Worm (Caenorhabditis elegans) whole organism, young adult: ENCODE measurements around the gene let-711.

ENCODE experiments used
- B0261.1 ChIP-seq: sonication (generic microtip); optimal IDR thresholded peaks from 2 replicates; lab custom pipeline; 2016; ENCODE audit warnings: mild to moderate bottlenecking, missing genetic modification characterization, moderate library complexity, missing compliant biosample characterization
- B0336.3 ChIP-seq: fragments of 200-800 bp; sonication (Bioruptor generic); IDR thresholded peaks from 2 replicates; pipeline ENCODE4 v1.3.6; 2022; ENCODE audit warnings: missing genetic modification characterization, missing compliant biosample characterization
- F39B2.1 ChIP-seq: fragments of 200-800 bp; sonication (Bioruptor generic); IDR thresholded peaks from 2 replicates; pipeline ENCODE4 v1.3.6; 2022; ENCODE audit warnings: missing genetic modification reagents, missing genetic modification characterization, missing compliant biosample characterization
- F49E8.2 ChIP-seq: sonication (generic microtip); optimal IDR thresholded peaks from 3 replicates; lab custom pipeline; 2017; ENCODE audit warnings: missing genetic modification characterization, mild to moderate bottlenecking, missing compliant biosample characterization, antibody characterized with exemption, moderate library complexity; ENCODE audit not compliant: insufficient read depth
- F52B5.7 ChIP-seq: sonication (generic microtip); optimal IDR thresholded peaks from 2 replicates; lab custom pipeline; 2016; ENCODE audit warnings: mild to moderate bottlenecking, missing genetic modification characterization, missing compliant biosample characterization
- F55B11.4 ChIP-seq: sonication (generic microtip); optimal IDR thresholded peaks from 2 replicates; lab custom pipeline; 2016; ENCODE audit warnings: missing compliant biosample characterization, missing genetic modification characterization, borderline replicate concordance; ENCODE audit not compliant: insufficient read depth
- K12H6.12 ChIP-seq: fragments of 200-800 bp; sonication (Bioruptor generic); optimal IDR thresholded peaks from 2 replicates; lab custom pipeline; 2018; ENCODE audit warnings: mild to moderate bottlenecking, missing genetic modification characterization, missing compliant biosample characterization
- T26A5.8 ChIP-seq: sonication (generic microtip); optimal IDR thresholded peaks from 2 replicates; lab custom pipeline; 2016; ENCODE audit warnings: missing genetic modification characterization, missing compliant biosample characterization
- Y53G8AR.9 ChIP-seq: fragments of 200-800 bp; sonication (Bioruptor generic); conservative IDR thresholded peaks from 2 replicates; pipeline ENCODE4 v1.3.6; 2022; ENCODE audit warnings: missing genetic modification reagents, missing genetic modification characterization, missing compliant biosample characterization
- Y56A3A.18 ChIP-seq: fragments of 200-800 bp; sonication (Bioruptor generic); IDR thresholded peaks from 2 replicates; pipeline ENCODE4 v1.3.6; 2022; ENCODE audit warnings: missing genetic modification reagents, missing genetic modification characterization, missing compliant biosample characterization
- Y79H2A.3 ChIP-seq: fragments of 200-800 bp; sonication (Bioruptor generic); conservative IDR thresholded peaks from 2 replicates; pipeline ENCODE4 v1.3.6; 2022; ENCODE audit warnings: missing genetic modification reagents, missing genetic modification characterization, missing compliant biosample characterization
- Y95B8A.8 ChIP-seq: fragments of 200-800 bp; sonication (Bioruptor generic); IDR thresholded peaks from 2 replicates; pipeline ENCODE4 v1.3.6; 2022; ENCODE audit warnings: missing genetic modification reagents, missing genetic modification characterization, missing compliant biosample characterization
- ama-1 ChIP-seq, 3 experiments: fragments of 150-350 bp in 1 of 3; sonication (generic microtip) in 2 of 3; optimal IDR thresholded peaks; 2 replicates each; lab custom pipeline; 2014 to 2018; ENCODE audit warnings: missing biosample characterization in 2 of 3, missing genetic modification characterization in 2 of 3, missing genetic modification reagents in 2 of 3
- athp-1 ChIP-seq: sonication (generic microtip); optimal IDR thresholded peaks from 2 replicates; lab custom pipeline; 2017; ENCODE audit warnings: mild to moderate bottlenecking, missing genetic modification characterization, missing compliant biosample characterization
- attf-3 ChIP-seq: fragments of 200-800 bp; sonication (Bioruptor generic); conservative IDR thresholded peaks from 2 replicates; pipeline ENCODE4 v1.3.6; 2022; ENCODE audit warnings: missing genetic modification reagents, missing genetic modification characterization, missing compliant biosample characterization
- ccch-3 ChIP-seq: fragments of 200-800 bp; sonication (Bioruptor generic); optimal IDR thresholded peaks from 2 replicates; lab custom pipeline; 2018; ENCODE audit warnings: mild to moderate bottlenecking, missing genetic modification characterization, missing compliant biosample characterization
- cebp-1 ChIP-seq, 2 experiments: fragments of 200-800 bp in 1 of 2; sonication (Bioruptor generic) in 1 of 2; sonication (generic microtip) in 1 of 2; IDR thresholded peaks in 1 of 2; optimal IDR thresholded peaks in 1 of 2; 2 replicates each; pipeline versions ENCODE4 v1.3.6 to Lab custom; 2017 to 2022; ENCODE audit warnings: missing compliant biosample characterization in 2 of 2, missing genetic modification characterization in 2 of 2, mild to moderate bottlenecking in 1 of 2, missing genetic modification reagents in 1 of 2, moderate library complexity in 1 of 2
- ceh-100 ChIP-seq: fragments of 200-800 bp; sonication (Bioruptor generic); IDR thresholded peaks from 2 replicates; pipeline ENCODE4 v1.3.6; 2022; ENCODE audit warnings: missing genetic modification reagents, missing genetic modification characterization, missing compliant biosample characterization
- ceh-91 ChIP-seq: fragments of 200-800 bp; sonication (Bioruptor generic); IDR thresholded peaks from 2 replicates; pipeline ENCODE4 v1.3.6; 2022; ENCODE audit warnings: missing genetic modification reagents, missing genetic modification characterization, missing compliant biosample characterization
- dox-1 ChIP-seq: fragments of 200-800 bp; sonication (Bioruptor generic); IDR thresholded peaks from 2 replicates; pipeline ENCODE4 v1.3.6; 2022; ENCODE audit warnings: missing genetic modification reagents, missing genetic modification characterization, missing compliant biosample characterization
- efl-1 ChIP-seq: fragments of 150-350 bp; optimal IDR thresholded peaks from 2 replicates; lab custom pipeline; 2014; ENCODE audit warnings: missing biosample characterization, missing genetic modification reagents, missing genetic modification characterization
- him-1 ChIP-seq: sonication (generic microtip); optimal IDR thresholded peaks from 2 replicates; lab custom pipeline; 2016; ENCODE audit warnings: missing genotype, missing genetic modification reagents, missing genetic modification characterization, missing compliant biosample characterization
- hmg-20 ChIP-seq: fragments of 200-800 bp; sonication (Bioruptor generic); IDR thresholded peaks from 2 replicates; pipeline ENCODE4 v1.3.6; 2022; ENCODE audit warnings: missing genetic modification reagents, missing genetic modification characterization, missing compliant biosample characterization
- hsf-1 ChIP-seq: fragments of 200-800 bp; sonication (Bioruptor generic); IDR thresholded peaks from 2 replicates; pipeline ENCODE4 v1.3.6; 2022; ENCODE audit warnings: missing genetic modification reagents, missing genetic modification characterization, missing compliant biosample characterization
- lin-26 ChIP-seq: fragments of 200-800 bp; sonication (Bioruptor generic); IDR thresholded peaks from 2 replicates; pipeline ENCODE4 v1.3.6; 2022; ENCODE audit warnings: missing genetic modification reagents, missing genetic modification characterization, missing compliant biosample characterization
- lin-35 ChIP-seq, 3 experiments: fragments of 150-350 bp in 2 of 3; sonication (generic microtip) in 1 of 3; optimal IDR thresholded peaks; 2 replicates each; lab custom pipeline; 2014 to 2018; ENCODE audit warnings: missing biosample characterization in 3 of 3, missing genetic modification characterization in 3 of 3, missing genetic modification reagents in 3 of 3
- lin-40 ChIP-seq: sonication (generic microtip); optimal IDR thresholded peaks from 2 replicates; lab custom pipeline; 2016; ENCODE audit warnings: missing genetic modification characterization, mild to moderate bottlenecking, missing compliant biosample characterization, missing genotype, missing genetic modification reagents
- lin-54 ChIP-seq: fragments of 200-800 bp; sonication (Bioruptor generic); optimal IDR thresholded peaks from 2 replicates; lab custom pipeline; 2018; ENCODE audit warnings: mild to moderate bottlenecking, missing genetic modification characterization, missing compliant biosample characterization
- madf-10 ChIP-seq: sonication (generic microtip); optimal IDR thresholded peaks from 2 replicates; lab custom pipeline; 2016; ENCODE audit warnings: mild to moderate bottlenecking, missing genetic modification characterization, missing compliant biosample characterization
- madf-3 ChIP-seq: fragments of 200-800 bp; sonication (Bioruptor generic); IDR thresholded peaks from 2 replicates; pipeline ENCODE4 v1.3.6; 2022; ENCODE audit warnings: missing genetic modification reagents, missing genetic modification characterization, missing compliant biosample characterization
- pbrm-1 ChIP-seq: fragments of 200-800 bp; sonication (Bioruptor generic); IDR thresholded peaks from 2 replicates; pipeline ENCODE4 v1.3.6; 2022; ENCODE audit warnings: missing genetic modification reagents, missing genetic modification characterization, missing compliant biosample characterization
- repo-1 ChIP-seq: sonication (generic microtip); optimal IDR thresholded peaks from 2 replicates; lab custom pipeline; 2017; ENCODE audit warnings: mild to moderate bottlenecking, missing genetic modification characterization, missing compliant biosample characterization
- snpc-1.1 ChIP-seq: sonication (generic microtip); optimal IDR thresholded peaks from 2 replicates; lab custom pipeline; 2017; ENCODE audit warnings: missing genetic modification characterization, mild to moderate bottlenecking, missing compliant biosample characterization, antibody characterized with exemption, moderate library complexity, missing genotype, missing genetic modification reagents; ENCODE audit not compliant: insufficient read depth
- snpc-1.3 ChIP-seq: sonication (generic microtip); optimal IDR thresholded peaks from 2 replicates; lab custom pipeline; 2017; ENCODE audit warnings: missing genetic modification characterization, mild to moderate bottlenecking, missing compliant biosample characterization, antibody characterized with exemption, moderate library complexity, missing genotype, missing genetic modification reagents; ENCODE audit not compliant: insufficient read depth
- snpc-3.4 ChIP-seq: sonication (generic microtip); optimal IDR thresholded peaks from 2 replicates; lab custom pipeline; 2017; ENCODE audit warnings: missing genetic modification characterization, mild to moderate bottlenecking, missing compliant biosample characterization, antibody characterized with exemption, moderate library complexity, missing genotype, missing genetic modification reagents
- snpc-4 ChIP-seq, 5 experiments: fragments of 150-350 bp in 1 of 5; sonication (generic microtip) in 4 of 5; optimal IDR thresholded peaks; 2 replicates each; lab custom pipeline; 2014 to 2018; ENCODE audit warnings: missing genetic modification characterization in 5 of 5, missing biosample characterization in 3 of 5, antibody characterized with exemption in 2 of 5, mild to moderate bottlenecking in 2 of 5, missing compliant biosample characterization in 2 of 5, missing genotype in 2 of 5, moderate library complexity in 2 of 5, missing genetic modification reagents in 1 of 5
- sptf-2 ChIP-seq: fragments of 200-800 bp; sonication (Bioruptor generic); optimal IDR thresholded peaks from 2 replicates; lab custom pipeline; 2018; ENCODE audit warnings: mild to moderate bottlenecking, missing genetic modification characterization, missing compliant biosample characterization
- tbp1 ChIP-seq: fragments of 200-800 bp; sonication (Bioruptor generic); optimal IDR thresholded peaks from 2 replicates; lab custom pipeline; 2018; ENCODE audit warnings: mild to moderate bottlenecking, missing genetic modification characterization, missing compliant biosample characterization
- tlf-1 ChIP-seq: fragments of 200-800 bp; sonication (Bioruptor generic); optimal IDR thresholded peaks from 2 replicates; lab custom pipeline; 2018; ENCODE audit warnings: mild to moderate bottlenecking, missing genetic modification characterization, missing compliant biosample characterization
- unc-130 ChIP-seq: sonication (generic microtip); optimal IDR thresholded peaks from 2 replicates; lab custom pipeline; 2016; ENCODE audit warnings: missing genetic modification reagents, missing genetic modification characterization, missing compliant biosample characterization
- zfh-2 ChIP-seq: fragments of 200-800 bp; sonication (Bioruptor generic); conservative IDR thresholded peaks from 2 replicates; pipeline ENCODE4 v1.3.6; 2022; ENCODE audit warnings: missing genetic modification reagents, missing genetic modification characterization, missing compliant biosample characterization
- zim-3 ChIP-seq: sonication (generic microtip); optimal IDR thresholded peaks from 2 replicates; lab custom pipeline; 2017; ENCODE audit warnings: mild to moderate bottlenecking, missing genetic modification characterization, moderate library complexity, missing compliant biosample characterization
- ztf-18 ChIP-seq: sonication (generic microtip); optimal IDR thresholded peaks from 2 replicates; lab custom pipeline; 2016; ENCODE audit warnings: missing genotype, mild to moderate bottlenecking, missing genetic modification characterization, missing compliant biosample characterization
- ztf-22 ChIP-seq: fragments of 200-800 bp; sonication (Bioruptor generic); optimal IDR thresholded peaks from 2 replicates; lab custom pipeline; 2018; ENCODE audit warnings: mild to moderate bottlenecking, missing genetic modification characterization, moderate library complexity, missing compliant biosample characterization
- ztf-6 ChIP-seq: fragments of 200-800 bp; sonication (Bioruptor generic); IDR thresholded peaks from 2 replicates; pipeline ENCODE4 v1.3.6; 2022; ENCODE audit warnings: missing genetic modification reagents, missing genetic modification characterization, missing compliant biosample characterization

let-711 gene

DNA sequence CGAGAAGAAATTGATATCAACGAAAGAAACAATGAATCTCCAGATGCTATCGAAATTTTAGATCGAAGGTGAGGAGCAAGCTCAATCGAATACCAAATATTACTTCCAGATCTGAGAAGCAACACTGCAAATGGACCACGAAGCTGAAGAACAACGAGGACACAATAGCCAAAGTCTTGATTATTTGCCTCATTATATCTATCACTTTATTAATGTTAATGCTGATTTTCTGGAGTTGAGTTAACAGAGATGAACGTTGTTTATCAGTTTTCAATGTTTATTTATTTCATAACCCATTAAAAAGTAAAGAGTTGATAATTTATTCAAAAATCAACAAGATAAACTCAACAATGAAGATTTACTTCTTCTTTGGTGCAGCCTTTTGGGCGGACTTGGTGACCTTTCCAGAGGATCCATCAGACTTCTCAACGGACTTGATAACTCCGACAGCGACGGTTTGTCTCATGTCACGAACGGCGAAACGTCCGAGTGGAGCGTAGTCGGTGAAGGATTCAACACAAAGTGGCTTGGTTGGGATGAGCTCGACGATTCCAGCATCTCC is 23.3 kb downstream of the let-711 start (continued):
- TF ChIP-seq ztf-22 (GFP tag; lab: Kevin White, UChicago) = peak; percentile 3
- TF ChIP-seq snpc-1.1 (tag; lab: Kevin White, UChicago) = peak; percentile 45
- no peak for TF ChIP-seq ama-1 (optimal IDR thresholded peaks at IDR 0.05; lab: Kevin White, UChicago)
- TF ChIP-seq ama-1 (GFP tag; optimal IDR thresholded peaks at IDR 0.05; lab: Kevin White, UChicago) = peak in 1 of 2 experiments; percentile 84
- peak; percentile 55; the same call in 1 of the 2 replicates for TF ChIP-seq hmg-20 (GFP tag; lab: Robert Waterston, UW)
- TF ChIP-seq cebp-1 (GFP tag; IDR thresholded peaks at IDR 0.05; lab: Robert Waterston, UW) = no peak
- TF ChIP-seq cebp-1 (tag; optimal IDR thresholded peaks at IDR 0.05; lab: Kevin White, UChicago) = peak; percentile 51
- peak; percentile 64 for TF ChIP-seq snpc-4 (GFP tag; optimal IDR thresholded peaks at IDR 0.05; lab: Kevin White, UChicago)
- TF ChIP-seq snpc-4 (tag; optimal IDR thresholded peaks at IDR 0.05; lab: Kevin White, UChicago) = peak in 3 of 4 experiments; percentile 57 to 76 (median 74)
- TF ChIP-seq zim-3 = peak; percentile 33
- TF ChIP-seq him-1 (tag; lab: Kevin White, UChicago) = peak; percentile 92
- peak in 2 of 3 experiments; percentile 48 to 59 for TF ChIP-seq lin-35 (GFP tag; optimal IDR thresholded peaks at IDR 0.05; lab: Kevin White, UChicago)
- TF ChIP-seq B0336.3 = peak; percentile 92
- peak; percentile 50 for TF ChIP-seq sptf-2 (GFP tag; lab: Kevin White, UChicago)
- no peak for TF ChIP-seq ztf-18 (tag; lab: Kevin White, UChicago)
- TF ChIP-seq lin-26 (GFP tag; lab: Robert Waterston, UW) = peak; percentile 81; the same call in 1 of the 2 replicates
- peak; percentile 14 for TF ChIP-seq F52B5.7 (tag; lab: Kevin White, UChicago)
- peak; percentile 85 for TF ChIP-seq repo-1 (tag; lab: Kevin White, UChicago)
- peak; percentile 92 for TF ChIP-seq snpc-1.3 (tag; lab: Kevin White, UChicago)
- peak; percentile 93 for TF ChIP-seq Y53G8AR.9 (GFP tag; lab: Robert Waterston, UW)
- peak; percentile 82 for TF ChIP-seq unc-130 (GFP tag; lab: Kevin White, UChicago)
- TF ChIP-seq hsf-1 (GFP tag; lab: Robert Waterston, UW) = peak; percentile 82
- peak; percentile 97 for TF ChIP-seq F49E8.2
- peak; percentile 79 for TF ChIP-seq Y95B8A.8 (GFP tag; lab: Robert Waterston, UW)
- peak; percentile 76 for TF ChIP-seq F39B2.1 (GFP tag; lab: Robert Waterston, UW)
- TF ChIP-seq lin-54 (GFP tag; lab: Kevin White, UChicago) = peak; percentile 80
- peak; percentile 89 for TF ChIP-seq snpc-3.4 (tag; lab: Kevin White, UChicago)
- TF ChIP-seq madf-10 (tag; lab: Kevin White, UChicago) = no peak
- TF ChIP-seq tlf-1 (GFP tag; lab: Kevin White, UChicago) = peak; percentile 84
- TF ChIP-seq madf-3 (GFP tag; lab: Robert Waterston, UW) = peak; percentile 82
- TF ChIP-seq ceh-91 = no peak
- TF ChIP-seq attf-3 (GFP tag; lab: Robert Waterston, UW) = no peak
- TF ChIP-seq tbp1 (GFP tag; lab: Kevin White, UChicago) = peak; percentile 61
- peak; percentile 31 for TF ChIP-seq efl-1 (GFP tag; lab: Kevin White, UChicago)
- TF ChIP-seq ccch-3 (GFP tag; lab: Kevin White, UChicago) = no peak
- TF ChIP-seq ztf-6 = no peak

DNA sequence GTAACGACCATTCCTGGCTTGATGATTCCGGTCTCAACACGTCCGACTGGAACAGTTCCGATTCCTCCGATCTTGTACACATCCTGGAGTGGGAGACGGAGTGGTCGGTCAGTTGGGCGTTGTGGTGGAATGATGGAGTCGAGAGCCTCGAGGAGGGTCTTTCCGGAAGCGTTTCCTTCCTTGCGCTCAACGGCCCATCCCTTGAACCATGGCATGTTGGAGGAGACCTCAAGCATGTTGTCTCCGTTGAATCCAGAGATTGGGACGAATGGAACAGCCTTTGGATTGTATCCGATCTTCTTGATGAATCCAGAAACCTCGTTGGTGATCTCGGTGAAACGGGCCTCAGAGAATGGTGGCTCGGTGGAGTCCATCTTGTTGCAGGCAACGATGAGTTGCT is 24.2 kb downstream of the let-711 start:
- TF ChIP-seq lin-40 (tag; lab: Kevin White, UChicago) (no peak), ceh-100 (no peak), Y95B8A.8 (GFP tag; lab: Robert Waterston, UW) (no peak), F55B11.4 (no peak), efl-1 (GFP tag; lab: Kevin White, UChicago) (peak; percentile 10), dox-1 (GFP tag; lab: Robert Waterston, UW) (peak; percentile 33; the same call in 1 of the 2 replicates), athp-1 (tag; lab: Kevin White, UChicago) (no peak), B0261.1 (tag; lab: Kevin White, UChicago) (no peak), zfh-2 (peak; percentile 67; the same call in 1 of the 2 replicates), lin-54 (GFP tag; lab: Kevin White, UChicago) (no peak), K12H6.12 (tag; lab: Kevin White, UChicago) (no peak), Y79H2A.3 (GFP tag; lab: Robert Waterston, UW) (no peak), pbrm-1 (GFP tag; lab: Robert Waterston, UW) (0 out of 2 replicates have a peak, but pooled peaks have one; percentile 19), T26A5.8 (tag; lab: Kevin White, UChicago) (no peak), Y56A3A.18 (GFP tag; lab: Robert Waterston, UW) (no peak)
